Worm (Caenorhabditis elegans): ENCODE measurements around the gene abhd-3.1.

Gene abhd-3.1

DNA sequence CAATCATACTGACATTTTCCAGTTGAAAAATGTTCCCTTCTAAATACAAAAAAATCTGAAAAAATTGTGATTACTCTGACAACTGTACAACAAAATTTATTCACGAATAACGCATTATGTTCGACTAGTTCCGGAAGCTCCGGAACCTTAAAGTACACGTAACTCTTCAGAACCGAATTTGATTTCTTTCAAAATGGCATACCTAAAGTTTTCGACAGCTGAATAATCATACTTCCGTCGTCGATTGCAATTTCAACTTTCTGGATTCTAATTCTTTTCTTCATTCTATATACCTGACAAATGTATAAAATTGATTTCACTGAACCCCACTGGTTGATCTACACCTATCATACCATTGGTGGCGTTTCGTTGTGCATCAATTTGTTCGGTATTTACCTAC, 32.4 kb downstream of the abhd-3.1 start, which contains the start of gene sri-67:
TSS of gene sri-67 (plus strand) at position 301 of the 400 bp plus-strand sequence.
- TF ChIP-seq rcor-1 (GFP tag; IDR thresholded peaks at IDR 0.05) (no peak), ztf-6 (GFP tag; IDR thresholded peaks at IDR 0.05) (no peak), him-1 (tag; optimal IDR thresholded peaks at IDR 0.05) (no peak), lir-1 (GFP tag; conservative IDR thresholded peaks at IDR 0.05) (no peak), aptf-3 (GFP tag; IDR thresholded peaks at IDR 0.05) (no peak)

DNA sequence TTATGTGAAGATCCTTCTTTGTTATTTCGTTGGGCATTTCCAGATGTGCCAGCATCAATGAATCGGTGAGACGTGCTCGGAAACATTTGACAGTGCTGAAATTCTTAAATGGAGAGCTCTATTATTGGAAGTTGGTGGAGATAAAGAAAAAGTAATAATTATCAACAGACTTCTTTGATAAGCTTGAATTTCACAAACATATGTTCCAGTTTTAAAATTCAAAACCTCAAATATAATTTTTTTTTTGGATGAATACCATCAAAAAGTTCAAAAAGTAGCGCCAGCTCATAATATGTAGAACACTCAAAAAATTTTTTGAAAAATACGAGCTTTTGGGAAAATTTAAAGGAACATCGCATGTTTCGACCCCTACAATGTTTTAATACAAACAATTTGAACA, 38.8 kb downstream of the abhd-3.1 start, which contains the start of gene Y60A3A.25:
TSS of gene Y60A3A.25 (minus strand) at position 101 of the 400 bp plus-strand sequence.
- TF ChIP-seq athp-1 (tag; optimal IDR thresholded peaks at IDR 0.05) = no peak
- TF ChIP-seq C06A6.2 (GFP tag; conservative IDR thresholded peaks at IDR 0.05) = no peak
- no peak for TF ChIP-seq ztf-25 (GFP tag; IDR thresholded peaks at IDR 0.05)
- TF ChIP-seq T07F8.4 (tag; optimal IDR thresholded peaks at IDR 0.05) = no peak
- no peak for TF ChIP-seq madf-6 (GFP tag; IDR thresholded peaks at IDR 0.05)
- no peak for TF ChIP-seq attf-6 (GFP tag; IDR thresholded peaks at IDR 0.05)
- TF ChIP-seq ztf-22 (GFP tag; optimal IDR thresholded peaks at IDR 0.05) = no peak
- TF ChIP-seq Y95B8A.8 (GFP tag; IDR thresholded peaks at IDR 0.05) = no peak
- no peak for TF ChIP-seq ets-4 (GFP tag; optimal IDR thresholded peaks at IDR 0.05)
- TF ChIP-seq dpl-1 (GFP tag; optimal IDR thresholded peaks at IDR 0.05) = no peak
- no peak for TF ChIP-seq somi-1 (GFP tag; optimal IDR thresholded peaks at IDR 0.05)
- no peak for TF ChIP-seq fkh-3 (tag; optimal IDR thresholded peaks at IDR 0.05)

DNA sequence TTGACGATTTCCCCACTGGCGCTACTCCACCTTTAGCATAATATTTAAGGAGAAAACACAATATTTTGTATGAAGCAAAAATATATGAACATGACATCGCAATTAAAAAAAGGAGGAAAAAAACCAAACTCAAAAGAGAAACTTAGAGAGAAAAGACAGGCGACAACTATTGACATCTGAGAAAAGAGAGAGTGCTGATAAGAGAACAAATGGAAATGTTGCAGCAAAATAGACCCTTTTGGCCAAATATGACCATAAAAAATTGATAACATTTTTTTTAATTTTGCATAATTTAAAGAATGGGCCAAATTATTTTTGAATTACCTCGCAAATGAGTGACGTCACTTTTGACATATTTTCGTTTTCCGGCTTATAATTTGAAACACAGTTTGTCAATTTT, 39.4 kb downstream of the abhd-3.1 start:
- TF ChIP-seq D2030.7 (GFP tag; IDR thresholded peaks at IDR 0.05) (no peak), B0336.3 (GFP tag; IDR thresholded peaks at IDR 0.05) (no peak), lin-26 (GFP tag; IDR thresholded peaks at IDR 0.05) (no peak), attf-5 (GFP tag; optimal IDR thresholded peaks at IDR 0.05) (no peak), lag-1 (GFP tag; IDR thresholded peaks at IDR 0.05) (no peak), nhr-80 (tag; optimal IDR thresholded peaks at IDR 0.05) (peak; percentile 51), hmg-20 (GFP tag; IDR thresholded peaks at IDR 0.05) (no peak), F52B5.7 (tag; optimal IDR thresholded peaks at IDR 0.05) (no peak), bed-2 (GFP tag; IDR thresholded peaks at IDR 0.05) (no peak)

DNA sequence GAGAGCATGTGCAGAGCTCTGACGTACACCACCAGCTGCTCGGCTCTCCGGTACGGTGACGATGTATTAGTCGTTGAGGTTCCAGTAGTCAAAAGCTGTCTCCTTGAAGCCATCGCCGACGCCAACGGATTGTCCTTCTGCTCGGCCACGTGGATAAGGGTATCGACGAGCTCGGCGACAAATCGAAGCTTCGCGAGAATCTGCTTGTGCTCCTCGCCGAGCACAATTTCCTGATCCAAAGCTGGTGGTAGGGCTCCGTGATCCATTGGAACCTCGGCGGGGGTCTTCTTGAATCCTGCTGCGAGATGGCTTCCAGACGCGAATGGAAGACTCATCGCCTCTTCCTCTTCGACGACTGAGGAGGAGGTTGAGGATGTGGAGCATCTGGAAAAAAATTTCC, 42.2 kb downstream of the abhd-3.1 start:
- TF ChIP-seq egrh-3 (GFP tag; IDR thresholded peaks at IDR 0.05) (peak; percentile 29; the same call in 1 of the 2 replicates), C17E4.6 (GFP tag; IDR thresholded peaks at IDR 0.05) (no peak), B0261.1 (tag; optimal IDR thresholded peaks at IDR 0.05) (no peak), ceh-58 (GFP tag; IDR thresholded peaks at IDR 0.05) (no peak), zfh-2 (GFP tag; conservative IDR thresholded peaks at IDR 0.05) (peak; percentile 77), Y53G8AR.9 (GFP tag; conservative IDR thresholded peaks at IDR 0.05) (no peak), nfyb-1 (GFP tag; IDR thresholded peaks at IDR 0.05) (no peak), ceh-40 (GFP tag; IDR thresholded peaks at IDR 0.05) (no peak), F22D6.2 (tag; optimal IDR thresholded peaks at IDR 0.05) (no peak), C06A6.2 (GFP tag; conservative IDR thresholded peaks at IDR 0.05) (no peak), madf-10 (tag; optimal IDR thresholded peaks at IDR 0.05) (no peak), dox-1 (GFP tag; IDR thresholded peaks at IDR 0.05) (peak; percentile 31; the same call in 1 of the 2 replicates), T26A5.8 (tag; optimal IDR thresholded peaks at IDR 0.05) (no peak), lin-26 (GFP tag; IDR thresholded peaks at IDR 0.05) (no peak)

Data from whole organism, young adult.